Fruit fly (Drosophila melanogaster) whole organism, prepupa: ENCODE measurements around the gene Pisd.

Experiments used
- CG10631 ChIP-seq: fragments of 200-800 bp; sonication (Bioruptor generic); optimal IDR thresholded peaks from 2 replicates; lab custom pipeline; 2016; ENCODE audit warnings: missing biosample characterization, missing genetic modification characterization
- CG10669 ChIP-seq: fragments of 200-800 bp; sonication (Bioruptor generic); optimal IDR thresholded peaks from 3 replicates; lab custom pipeline; 2018; ENCODE audit warnings: missing biosample characterization, mild to moderate bottlenecking, missing genetic modification characterization, moderate library complexity
- CG11902 ChIP-seq: fragments of 200-800 bp; sonication (Bioruptor generic); optimal IDR thresholded peaks from 3 replicates; lab custom pipeline; 2016; ENCODE audit warnings: missing biosample characterization, missing genetic modification characterization
- CG15336 ChIP-seq: fragments of 200-800 bp; sonication (Bioruptor generic); IDR thresholded peaks from 2 replicates; pipeline ENCODE4 v1.3.6; 2022; ENCODE audit warnings: missing biosample characterization, missing genetic modification characterization
- CG1621 ChIP-seq: fragments of 200-800 bp; sonication (Bioruptor generic); optimal IDR thresholded peaks from 3 replicates; lab custom pipeline; 2018; ENCODE audit warnings: missing biosample characterization, mild to moderate bottlenecking, missing genetic modification characterization
- CG16779 ChIP-seq: fragments of 200-800 bp; sonication (Bioruptor generic); optimal IDR thresholded peaks from 3 replicates; lab custom pipeline; 2017; ENCODE audit warnings: missing biosample characterization, mild to moderate bottlenecking, missing genetic modification characterization
- CG3032 ChIP-seq: fragments of 200-800 bp; optimal IDR thresholded peaks from 2 replicates; lab custom pipeline; 2019; ENCODE audit warnings: missing biosample characterization, mild to moderate bottlenecking, missing genetic modification characterization, moderate library complexity
- CG31627 ChIP-seq: fragments of 200-800 bp; sonication (Bioruptor generic); optimal IDR thresholded peaks from 3 replicates; lab custom pipeline; 2016; ENCODE audit warnings: missing biosample characterization, missing genetic modification characterization
- CG34406 ChIP-seq: fragments of 200-800 bp; sonication (Bioruptor generic); optimal IDR thresholded peaks from 3 replicates; lab custom pipeline; 2016; ENCODE audit warnings: missing biosample characterization, missing genetic modification characterization
- CG6163 ChIP-seq: fragments of 200-800 bp; sonication (Bioruptor generic); IDR thresholded peaks from 3 replicates; pipeline ENCODE4 v1.3.6; 2022; ENCODE audit warnings: missing biosample characterization, missing genetic modification characterization
- CG6276 ChIP-seq: fragments of 200-800 bp; sonication (Bioruptor generic); optimal IDR thresholded peaks from 2 replicates; lab custom pipeline; 2017; ENCODE audit warnings: missing biosample characterization, mild to moderate bottlenecking, missing genetic modification characterization
- CG6792 ChIP-seq: fragments of 200-800 bp; sonication (Bioruptor generic); optimal IDR thresholded peaks from 3 replicates; lab custom pipeline; 2016; ENCODE audit warnings: missing biosample characterization, missing genetic modification characterization
- CG6808 ChIP-seq: fragments of 200-800 bp; sonication (Bioruptor generic); optimal IDR thresholded peaks from 3 replicates; lab custom pipeline; 2017; ENCODE audit warnings: missing biosample characterization, missing genetic modification characterization, mild to moderate bottlenecking, moderate library complexity, missing genetic modification reagents
- CG7368 ChIP-seq: fragments of 200-800 bp; sonication (Bioruptor generic); optimal IDR thresholded peaks from 3 replicates; lab custom pipeline; 2016; ENCODE audit warnings: missing biosample characterization, missing genetic modification characterization
- CG8319 ChIP-seq: fragments of 200-800 bp; sonication (Bioruptor generic); optimal IDR thresholded peaks from 3 replicates; lab custom pipeline; 2016; ENCODE audit warnings: missing biosample characterization, missing genetic modification characterization
- CG9139 ChIP-seq: fragments of 200-800 bp; sonication (Bioruptor generic); optimal IDR thresholded peaks from 3 replicates; lab custom pipeline; 2017; ENCODE audit warnings: missing biosample characterization, mild to moderate bottlenecking, missing genetic modification characterization
- Eip75B ChIP-seq: fragments of 200-800 bp; sonication (Bioruptor generic); optimal IDR thresholded peaks from 3 replicates; lab custom pipeline; 2016; ENCODE audit warnings: missing biosample characterization, missing genetic modification characterization
- Eip78C ChIP-seq: fragments of 200-800 bp; sonication (Bioruptor generic); peaks from one replicate; lab custom pipeline; 2016; ENCODE audit warnings: missing biosample characterization, missing genetic modification characterization
- Eip93F ChIP-seq: fragments of 200-800 bp; sonication (Bioruptor generic); optimal IDR thresholded peaks from 2 replicates; lab custom pipeline; 2016; ENCODE audit warnings: missing biosample characterization, mild to moderate bottlenecking, missing genetic modification characterization
- Ets21C ChIP-seq: fragments of 200-800 bp; sonication (Bioruptor generic); optimal IDR thresholded peaks from 3 replicates; lab custom pipeline; 2016; ENCODE audit warnings: missing biosample characterization, missing genetic modification characterization
- Ets96B ChIP-seq: fragments of 200-800 bp; optimal IDR thresholded peaks from 2 replicates; lab custom pipeline; 2019; ENCODE audit warnings: missing biosample characterization, mild to moderate bottlenecking, missing genetic modification characterization, moderate library complexity
- Gug ChIP-seq: fragments of 200-800 bp; sonication (Bioruptor generic); IDR thresholded peaks from 2 replicates; pipeline ENCODE4 v1.3.6; 2022; ENCODE audit warnings: missing biosample characterization, missing genetic modification characterization
- Hr38 ChIP-seq: sonication (Bioruptor generic); optimal IDR thresholded peaks from 2 replicates; lab custom pipeline; 2016; ENCODE audit warnings: missing biosample characterization, missing genetic modification characterization
- Hr39 ChIP-seq: fragments of 200-800 bp; sonication (Bioruptor generic); optimal IDR thresholded peaks from 2 replicates; lab custom pipeline; 2016; ENCODE audit warnings: missing biosample characterization, missing genetic modification characterization
- Lpt ChIP-seq: fragments of 200-800 bp; sonication (Bioruptor generic); optimal IDR thresholded peaks from 3 replicates; lab custom pipeline; 2016; ENCODE audit warnings: missing biosample characterization, missing genetic modification characterization
- Met ChIP-seq: fragments of 200-800 bp; sonication (Bioruptor generic); optimal IDR thresholded peaks from 3 replicates; lab custom pipeline; 2016; ENCODE audit warnings: missing biosample characterization, missing genetic modification characterization
- Smox ChIP-seq: fragments of 200-800 bp; sonication (Bioruptor generic); optimal IDR thresholded peaks from 3 replicates; lab custom pipeline; 2016; ENCODE audit warnings: missing biosample characterization, missing genetic modification characterization
- Sox15 ChIP-seq: fragments of 200-800 bp; sonication (Bioruptor generic); optimal IDR thresholded peaks from 3 replicates; lab custom pipeline; 2016; ENCODE audit warnings: missing biosample characterization, missing genetic modification characterization
- achi ChIP-seq: fragments of 200-800 bp; sonication (Bioruptor generic); optimal IDR thresholded peaks from 3 replicates; lab custom pipeline; 2016; ENCODE audit warnings: missing biosample characterization, missing genetic modification characterization
- acj6 ChIP-seq: fragments of 200-800 bp; sonication (Bioruptor generic); optimal IDR thresholded peaks from 3 replicates; lab custom pipeline; 2016; ENCODE audit warnings: missing biosample characterization, missing genetic modification characterization
- dac ChIP-seq: fragments of 200-800 bp; sonication (Bioruptor generic); optimal IDR thresholded peaks from 2 replicates; lab custom pipeline; 2017; ENCODE audit warnings: missing biosample characterization, mild to moderate bottlenecking, missing genetic modification characterization
- dsx ChIP-seq: fragments of 200-800 bp; optimal IDR thresholded peaks from 3 replicates; lab custom pipeline; 2019; ENCODE audit warnings: missing biosample characterization, mild to moderate bottlenecking, missing genetic modification characterization, moderate library complexity; ENCODE audit not compliant: poor library complexity, severe bottlenecking
- eg ChIP-seq: fragments of 200-800 bp; sonication (Bioruptor generic); IDR thresholded peaks from 3 replicates; pipeline ENCODE4 v1.3.6; 2022; ENCODE audit warnings: missing biosample characterization, missing genetic modification characterization
- esn ChIP-seq: fragments of 200-800 bp; sonication (Bioruptor generic); optimal IDR thresholded peaks from 2 replicates; lab custom pipeline; 2016; ENCODE audit warnings: missing biosample characterization, mild to moderate bottlenecking, missing genetic modification characterization, moderate library complexity
- fd59A ChIP-seq: fragments of 200-800 bp; sonication (Bioruptor generic); optimal IDR thresholded peaks from 2 replicates; lab custom pipeline; 2017; ENCODE audit warnings: missing biosample characterization, mild to moderate bottlenecking, missing genetic modification characterization, missing genetic modification reagents
- fkh ChIP-seq: fragments of 200-800 bp; sonication (Bioruptor generic); optimal IDR thresholded peaks from 3 replicates; lab custom pipeline; 2017; ENCODE audit warnings: missing biosample characterization, mild to moderate bottlenecking, missing genetic modification characterization, moderate library complexity
- lz ChIP-seq: fragments of 200-800 bp; sonication (Bioruptor generic); optimal IDR thresholded peaks from 3 replicates; lab custom pipeline; 2016; ENCODE audit warnings: missing biosample characterization, missing genetic modification characterization
- pdm3 ChIP-seq: fragments of 200-800 bp; sonication (Bioruptor generic); optimal IDR thresholded peaks from 3 replicates; lab custom pipeline; 2016; ENCODE audit warnings: missing biosample characterization, missing genetic modification characterization
- salr ChIP-seq, 2 experiments: fragments of 200-800 bp; sonication (Bioruptor generic); optimal IDR thresholded peaks; 3 replicates each; lab custom pipeline; 2016 to 2018; ENCODE audit warnings: missing biosample characterization in 2 of 2, missing genetic modification characterization in 2 of 2, mild to moderate bottlenecking in 1 of 2
- spab ChIP-seq: fragments of 200-800 bp; sonication (Bioruptor generic); optimal IDR thresholded peaks from 2 replicates; lab custom pipeline; 2017; ENCODE audit warnings: missing biosample characterization, mild to moderate bottlenecking, missing genetic modification characterization, missing genetic modification reagents
- ss ChIP-seq, 2 experiments: fragments of 200-800 bp; sonication (Bioruptor generic); optimal IDR thresholded peaks; 2 replicates in 1 of 2; 3 replicates in 1 of 2; lab custom pipeline; 2017 to 2018; ENCODE audit warnings: mild to moderate bottlenecking in 2 of 2, missing biosample characterization in 2 of 2, missing genetic modification characterization in 2 of 2, moderate library complexity in 1 of 2
- svp ChIP-seq: fragments of 200-800 bp; sonication (Bioruptor generic); peaks from one replicate; lab custom pipeline; 2016; ENCODE audit warnings: missing biosample characterization, missing genetic modification characterization

Pisd gene

DNA sequence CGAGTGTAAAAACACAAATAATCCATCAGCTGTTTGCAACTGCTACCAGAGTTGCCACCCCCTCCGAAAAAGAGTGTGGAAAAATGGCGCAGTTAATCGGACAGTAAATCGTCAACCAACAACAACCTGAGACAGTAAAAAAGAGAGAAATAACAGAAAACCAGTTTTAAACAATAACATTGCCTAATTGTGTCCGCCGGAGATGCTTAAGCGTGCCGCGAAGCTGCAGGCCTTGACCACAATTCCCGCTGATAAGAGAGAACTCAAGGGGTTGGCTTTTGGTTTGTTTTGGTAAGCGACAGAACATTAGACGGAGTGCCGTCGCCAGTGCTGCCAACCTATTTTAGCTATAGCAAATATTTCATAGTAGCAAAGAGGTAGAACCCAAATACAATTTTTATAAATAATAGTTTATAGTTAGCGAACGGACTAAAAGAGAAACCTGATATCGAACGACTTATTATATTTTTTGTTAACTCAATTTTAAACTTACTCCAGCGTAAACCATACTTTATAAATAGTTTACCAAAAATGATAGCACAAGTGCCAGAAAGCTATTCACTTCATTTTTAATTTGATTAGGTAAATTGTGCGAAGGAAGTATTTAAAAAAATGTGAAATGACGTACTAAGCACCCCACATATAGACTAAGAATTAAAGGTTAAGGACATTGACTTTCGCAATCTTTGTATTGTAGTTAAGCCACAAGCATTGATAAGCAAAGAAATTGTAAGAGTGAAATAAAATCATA is at the start of gene Pisd, which contains the start of gene Atg6 (continued):
- TF ChIP-seq fd59A (no peak), CG3032 (tag; lab: Kevin White, UChicago) (no peak), CG11902 (no peak), CG6163 (GFP tag; lab: Robert Waterston, UW) (0 out of 3 replicates have a peak, but pooled peaks have one; percentile 38)

DNA sequence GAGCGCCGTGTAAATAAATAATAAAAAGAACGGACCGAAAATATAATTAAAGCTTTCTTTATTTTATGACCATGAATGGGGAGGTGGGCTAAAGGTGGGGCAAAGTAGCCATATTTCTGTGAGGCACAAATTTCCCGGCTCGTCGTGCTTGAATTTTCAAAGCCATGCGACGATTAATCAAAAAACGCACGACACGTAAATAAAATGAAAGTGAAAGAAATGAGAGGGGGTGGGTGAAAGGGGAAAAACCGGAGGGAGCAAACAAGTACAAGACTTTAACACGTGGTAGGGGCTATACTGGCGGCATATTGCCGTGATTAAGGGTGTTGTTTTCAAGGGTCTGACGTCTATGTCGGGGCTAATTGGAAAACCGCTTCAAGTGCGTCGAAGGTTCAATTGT is 49.4 kb upstream of the Pisd start:
- TF ChIP-seq Eip93F (GFP tag; lab: Kevin White, UChicago) = no peak
- TF ChIP-seq fkh (GFP tag; lab: Kevin White, UChicago) = peak; percentile 4
- TF ChIP-seq CG16779 = no peak
- TF ChIP-seq Ets96B (tag; lab: Kevin White, UChicago) = no peak
- TF ChIP-seq CG6792 (GFP tag; lab: Kevin White, UChicago) = no peak

- TF ChIP-seq CG15336 = no peak
- TF ChIP-seq acj6 (GFP tag; lab: Kevin White, UChicago) = no peak
- TF ChIP-seq fd59A = no peak
- no peak for TF ChIP-seq achi (GFP tag; lab: Kevin White, UChicago)
- no peak for TF ChIP-seq dac (GFP tag; lab: Kevin White, UChicago)
- TF ChIP-seq CG16779 = no peak
- no peak for TF ChIP-seq svp (GFP tag; lab: Kevin White, UChicago)
- TF ChIP-seq lz (GFP tag; lab: Kevin White, UChicago) = no peak
- TF ChIP-seq Hr39 = no peak
- no peak for TF ChIP-seq Eip75B (GFP tag; lab: Kevin White, UChicago)
- TF ChIP-seq CG34406 (GFP tag; lab: Kevin White, UChicago) = no peak
- TF ChIP-seq Hr38 (GFP tag; lab: Kevin White, UChicago) = no peak
- TF ChIP-seq Ets96B (tag; lab: Kevin White, UChicago) = no peak
- TF ChIP-seq CG11902 = no peak
- no peak for TF ChIP-seq eg (GFP tag; lab: Robert Waterston, UW)
- TF ChIP-seq salr (GFP tag; optimal IDR thresholded peaks at IDR 0.05; lab: Kevin White, UChicago) = no peak
- peak; percentile 17 for TF ChIP-seq CG1621 (tag; lab: Kevin White, UChicago)
- TF ChIP-seq pdm3 (GFP tag; lab: Kevin White, UChicago) = no peak
- peak; percentile 46; the same call in 2 of the 3 replicates for TF ChIP-seq CG6163 (GFP tag; lab: Robert Waterston, UW)
- TF ChIP-seq Gug (GFP tag; lab: Robert Waterston, UW) = no peak
- peak; percentile 50 for TF ChIP-seq Eip78C (GFP tag; lab: Kevin White, UChicago)
- TF ChIP-seq CG6808 (GFP tag; lab: Kevin White, UChicago) = peak; percentile 75
- TF ChIP-seq fkh (GFP tag; lab: Kevin White, UChicago) = no peak
- peak; percentile 60 for TF ChIP-seq spab (GFP tag; lab: Kevin White, UChicago)
- TF ChIP-seq Ets21C (GFP tag; lab: Kevin White, UChicago) = no peak
- TF ChIP-seq CG7368 (GFP tag; lab: Kevin White, UChicago) = no peak
- peak; percentile 21 for TF ChIP-seq CG10669 (GFP tag; lab: Kevin White, UChicago)
- no peak for TF ChIP-seq esn (GFP tag; lab: Kevin White, UChicago)
- TF ChIP-seq Smox (GFP tag; lab: Kevin White, UChicago) = no peak
- peak; percentile 66 for TF ChIP-seq CG9139
- peak; percentile 34 for TF ChIP-seq dsx (GFP tag; lab: Kevin White, UChicago)
- no peak for TF ChIP-seq Sox15 (GFP tag; lab: Kevin White, UChicago)
- no peak for TF ChIP-seq CG6792 (GFP tag; lab: Kevin White, UChicago)
- TF ChIP-seq CG6276 (GFP tag; lab: Kevin White, UChicago) = no peak
- TF ChIP-seq CG8319 (GFP tag; lab: Kevin White, UChicago) = no peak
- no peak for TF ChIP-seq CG10631
- TF ChIP-seq ss (GFP tag; optimal IDR thresholded peaks at IDR 0.05; lab: Kevin White, UChicago) = peak; percentile 76 to 84
- TF ChIP-seq CG31627 (GFP tag; lab: Kevin White, UChicago) = no peak
- TF ChIP-seq Lpt (GFP tag; lab: Kevin White, UChicago) = no peak
- no peak for TF ChIP-seq CG3032 (tag; lab: Kevin White, UChicago)
- no peak for TF ChIP-seq Met (GFP tag; lab: Kevin White, UChicago)
Measured at dm6 chr3R:24003948-24004347, 46.6 kb upstream of the Pisd start.
